Fruit fly (Drosophila melanogaster): ENCODE data around the gene CG15695.
A peak's percentile ranks its signal among the peaks of the same experiment; 100 is the strongest.

DNA sequence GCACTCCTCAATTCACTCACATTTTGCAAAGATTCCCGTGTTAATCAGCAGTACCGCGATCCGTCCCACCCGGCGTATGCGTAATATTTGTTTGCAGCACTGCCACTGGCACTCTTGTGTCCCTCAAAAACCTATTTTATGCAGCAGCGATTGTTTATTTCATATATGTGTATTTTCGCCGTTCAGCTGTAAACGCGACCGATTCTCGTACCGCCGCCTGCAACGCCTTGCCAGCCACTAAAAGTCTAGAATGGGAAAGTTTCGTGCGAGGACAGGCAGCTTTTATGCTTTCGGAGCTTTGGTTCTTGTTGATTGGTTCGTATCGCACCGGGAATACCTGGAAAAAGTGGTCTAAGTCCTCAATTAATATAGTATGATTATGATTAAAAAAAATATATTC is 23.3 kb upstream of the CG15695 start, which contains the start of gene CG17270:
- TF ChIP-seq toe (GFP tag; optimal IDR thresholded peaks at IDR 0.05), result no peak
- peak; percentile 6 for TF ChIP-seq Mnt (GFP tag; optimal IDR thresholded peaks at IDR 0.05)
- no peak for TF ChIP-seq kay (GFP tag; ENCODE audit: borderline replicate concordance)
- no peak for TF ChIP-seq Hr96 (GFP tag; optimal IDR thresholded peaks at IDR 0.05)
- no peak for TF ChIP-seq pad (GFP tag; optimal IDR thresholded peaks at IDR 0.05)
- TF ChIP-seq CG1620 (GFP tag; optimal IDR thresholded peaks at IDR 0.05), result no peak
- no peak for TF ChIP-seq CG5204 (GFP tag; optimal IDR thresholded peaks at IDR 0.05)
- TF ChIP-seq CG7045 (GFP tag; optimal IDR thresholded peaks at IDR 0.05), result no peak
- no peak for TF ChIP-seq CG14711 (tag; optimal IDR thresholded peaks at IDR 0.05)
- no peak for TF ChIP-seq CG33017 (tag; optimal IDR thresholded peaks at IDR 0.05)
- TF ChIP-seq CG12768 (GFP tag; optimal IDR thresholded peaks at IDR 0.05), result no peak
- no peak for TF ChIP-seq ovo (GFP tag; optimal IDR thresholded peaks at IDR 0.05)
